Worm (Caenorhabditis elegans): Measurements from ENCODE around the gene ttr-51.

ce11 chrIV:13246961-13247360, 5.2 kb downstream of the ttr-51 start, which contains the start of gene JC8.7:
- TF ChIP-seq ama-1 (optimal IDR thresholded peaks at IDR 0.05) (no peak), flt-1 (GFP tag; IDR thresholded peaks at IDR 0.05) (no peak), hnd-1 (tag; optimal IDR thresholded peaks at IDR 0.05) (no peak), scrt-1 (GFP tag; IDR thresholded peaks at IDR 0.05) (no peak), B0310.2 (tag; optimal IDR thresholded peaks at IDR 0.05) (no peak), sea-1 (GFP tag; conservative IDR thresholded peaks at IDR 0.05) (no peak), tbx-11 (GFP tag; IDR thresholded peaks at IDR 0.05) (no peak), ceh-36 (tag; optimal IDR thresholded peaks at IDR 0.05) (no peak), hmg-4 (GFP tag; optimal IDR thresholded peaks at IDR 0.05) (no peak)
